Fruit fly (Drosophila melanogaster) whole organism: Measurements from ENCODE around the gene Srp9.

Experiments used
- CG8478 ChIP-seq: fragments of >200 bp; optimal IDR thresholded peaks from 2 replicates; lab custom pipeline; 2018; ENCODE audit warnings: inconsistent platforms
- pan ChIP-seq: fragments of >200 bp; optimal IDR thresholded peaks from 2 replicates; lab custom pipeline; 2017
- psq ChIP-seq: fragments of >200 bp; optimal IDR thresholded peaks from 2 replicates; lab custom pipeline; 2017

- TF ChIP-seq CG8478 (lab: Kevin White, UChicago) (no peak), pan (lab: Kevin White, UChicago) (no peak), psq (lab: Kevin White, UChicago) (no peak)
Observed at dm6 chr3L:7952978-7953377, 16.8 kb downstream of the Srp9 start.
